Worm (Caenorhabditis elegans) whole organism, L4 larva: ENCODE measurements around the gene W05H9.4.

Source experiments
- F44E2.7 ChIP-seq: fragments of 200-800 bp; sonication (Bioruptor generic); IDR thresholded peaks from 2 replicates; pipeline ENCODE4 v2.1.2; 2022; ENCODE audit warnings: missing genetic modification characterization, missing compliant biosample characterization
- T26A8.4 ChIP-seq: fragments of 200-800 bp; sonication (Bioruptor generic); IDR thresholded peaks from 2 replicates; pipeline ENCODE4 v1.3.6; 2022; ENCODE audit warnings: missing genetic modification characterization, missing compliant biosample characterization
- Y48G9A.11 ChIP-seq: fragments of 200-800 bp; sonication (Bioruptor generic); IDR thresholded peaks from 2 replicates; pipeline ENCODE4 v1.3.6; 2022; ENCODE audit warnings: missing genetic modification reagents, missing genetic modification characterization, missing compliant biosample characterization
- ZK337.2 ChIP-seq: fragments of 200-800 bp; sonication (Bioruptor generic); IDR thresholded peaks from 2 replicates; pipeline ENCODE4 v1.3.6; 2022; ENCODE audit warnings: missing genetic modification reagents, missing genetic modification characterization, missing compliant biosample characterization
- aha-1 ChIP-seq: fragments of 150-350 bp; peaks from one replicate; lab custom pipeline; 2014; ENCODE audit warnings: missing biosample characterization, missing genetic modification characterization
- ama-1 ChIP-seq: fragments of 150-350 bp; optimal IDR thresholded peaks from 2 replicates; lab custom pipeline; 2014; ENCODE audit warnings: inconsistent platforms, mixed read lengths
- cey-2 ChIP-seq: sonication (generic microtip); optimal IDR thresholded peaks from 3 replicates; lab custom pipeline; 2017; ENCODE audit warnings: missing genetic modification characterization, mild to moderate bottlenecking, missing compliant biosample characterization, antibody characterized with exemption, borderline replicate concordance; ENCODE audit not compliant: insufficient read depth
- dmd-6 ChIP-seq: fragments of 200-800 bp; sonication (Bioruptor generic); IDR thresholded peaks from 2 replicates; pipeline ENCODE4 v1.3.6; 2022; ENCODE audit warnings: missing genetic modification reagents, missing genetic modification characterization, missing compliant biosample characterization
- dmd-9 ChIP-seq: fragments of 200-800 bp; sonication (Bioruptor generic); IDR thresholded peaks from 2 replicates; pipeline ENCODE4 v1.3.6; 2022; ENCODE audit warnings: missing genetic modification reagents, missing genetic modification characterization, missing compliant biosample characterization
- fkh-10 ChIP-seq: fragments of 150-350 bp; optimal IDR thresholded peaks from 2 replicates; lab custom pipeline; 2014; ENCODE audit warnings: missing biosample characterization, missing genetic modification reagents, missing genetic modification characterization
- gei-8 ChIP-seq: fragments of 200-800 bp; sonication (Bioruptor generic); optimal IDR thresholded peaks from 2 replicates; lab custom pipeline; 2018; ENCODE audit warnings: mild to moderate bottlenecking, missing genetic modification characterization, missing compliant biosample characterization
- hlh-11 ChIP-seq: fragments of 200-800 bp; sonication (Bioruptor generic); optimal IDR thresholded peaks from 2 replicates; lab custom pipeline; 2018; ENCODE audit warnings: mild to moderate bottlenecking, missing genetic modification characterization, missing compliant biosample characterization
- hlh-30 ChIP-seq: sonication (generic microtip); optimal IDR thresholded peaks from 2 replicates; lab custom pipeline; 2017; ENCODE audit warnings: antibody characterized with exemption, mild to moderate bottlenecking, missing genetic modification characterization, missing compliant biosample characterization; ENCODE audit not compliant: insufficient read depth
- hmg-1.1 ChIP-seq: fragments of 200-800 bp; sonication (Bioruptor generic); IDR thresholded peaks from 2 replicates; pipeline ENCODE4 v1.3.6; 2022; ENCODE audit warnings: missing genetic modification reagents, missing genetic modification characterization, missing compliant biosample characterization
- lim-7 ChIP-seq: fragments of 200-800 bp; sonication (Bioruptor generic); IDR thresholded peaks from 2 replicates; pipeline ENCODE4 v1.3.6; 2022; ENCODE audit warnings: missing genetic modification characterization, missing compliant biosample characterization
- lin-1 ChIP-seq: fragments of 200-800 bp; sonication (Bioruptor generic); IDR thresholded peaks from 2 replicates; pipeline ENCODE4 v1.3.6; 2022; ENCODE audit warnings: missing genetic modification reagents, missing genetic modification characterization, missing compliant biosample characterization
- lin-15B ChIP-seq: fragments of 150-350 bp; sonication (generic microtip); optimal IDR thresholded peaks from 3 replicates; lab custom pipeline; 2014; ENCODE audit warnings: missing biosample characterization, missing genetic modification characterization
- lin-29 ChIP-seq: fragments of 200-800 bp; sonication (Bioruptor generic); IDR thresholded peaks from 2 replicates; pipeline ENCODE4 v1.3.6; 2022; ENCODE audit warnings: missing genetic modification reagents, missing genetic modification characterization, missing compliant biosample characterization
- mdl-1 ChIP-seq, 2 experiments: fragments of 150-350 bp in 1 of 2; sonication (generic microtip) in 1 of 2; optimal IDR thresholded peaks; 2 replicates each; lab custom pipeline; 2014 to 2017; ENCODE audit warnings: missing biosample characterization in 2 of 2, missing genetic modification characterization in 2 of 2
- mep-1 ChIP-seq: fragments of 150-350 bp; sonication (generic microtip); optimal IDR thresholded peaks from 3 replicates; lab custom pipeline; 2014; ENCODE audit warnings: missing biosample characterization, missing genetic modification characterization
- mes-2 ChIP-seq: sonication (generic microtip); optimal IDR thresholded peaks from 2 replicates; lab custom pipeline; 2016; ENCODE audit warnings: missing genotype, mild to moderate bottlenecking, missing genetic modification characterization, missing compliant biosample characterization; ENCODE audit not compliant: poor library complexity, severe bottlenecking
- mxl-3 ChIP-seq: fragments of 200-800 bp; sonication (Bioruptor generic); optimal IDR thresholded peaks from 2 replicates; lab custom pipeline; 2018; ENCODE audit warnings: mild to moderate bottlenecking, missing genetic modification characterization, missing compliant biosample characterization
- nhr-102 ChIP-seq: sonication (generic microtip); optimal IDR thresholded peaks from 2 replicates; lab custom pipeline; 2016; ENCODE audit warnings: mild to moderate bottlenecking, missing genetic modification characterization, moderate library complexity, missing compliant biosample characterization
- nhr-42 ChIP-seq: fragments of 200-800 bp; sonication (Bioruptor generic); IDR thresholded peaks from 2 replicates; pipeline ENCODE4 v1.3.6; 2022; ENCODE audit warnings: missing genetic modification characterization, missing compliant biosample characterization
- nhr-6 ChIP-seq: fragments of 150-350 bp; optimal IDR thresholded peaks from 2 replicates; lab custom pipeline; 2014; ENCODE audit warnings: missing biosample characterization, missing genetic modification characterization
- nhr-77 ChIP-seq: fragments of 150-350 bp; optimal IDR thresholded peaks from 2 replicates; lab custom pipeline; 2014; ENCODE audit warnings: missing biosample characterization, missing genetic modification characterization
- pha-4 ChIP-seq, 2 experiments: fragments of 150-350 bp in 1 of 2; fragments of 200-800 bp in 1 of 2; sonication (Bioruptor generic) in 1 of 2; IDR thresholded peaks in 1 of 2; optimal IDR thresholded peaks in 1 of 2; 2 replicates each; pipeline versions ENCODE4 v1.3.6 to Lab custom; 2014 to 2022; ENCODE audit warnings: missing genetic modification characterization in 2 of 2, missing genetic modification reagents in 2 of 2, missing biosample characterization in 1 of 2, missing compliant biosample characterization in 1 of 2
- php-3 ChIP-seq: fragments of 200-800 bp; sonication (Bioruptor generic); IDR thresholded peaks from 2 replicates; pipeline ENCODE4 v1.3.6; 2022; ENCODE audit warnings: missing genetic modification reagents, missing genetic modification characterization, missing compliant biosample characterization
- rbr-2 ChIP-seq: sonication (generic microtip); optimal IDR thresholded peaks from 2 replicates; lab custom pipeline; 2016; ENCODE audit warnings: missing genotype, missing genetic modification characterization, missing compliant biosample characterization
- sdz-12 ChIP-seq: fragments of 200-800 bp; sonication (Bioruptor generic); optimal IDR thresholded peaks from 2 replicates; lab custom pipeline; 2018; ENCODE audit warnings: mild to moderate bottlenecking, missing genetic modification characterization, missing compliant biosample characterization
- set-16 ChIP-seq: fragments of 200-800 bp; sonication (Bioruptor generic); IDR thresholded peaks from 2 replicates; pipeline ENCODE4 v1.3.6; 2022; ENCODE audit warnings: missing genetic modification reagents, missing genetic modification characterization, missing compliant biosample characterization
- snpc-1.2 ChIP-seq: fragments of 200-800 bp; sonication (Bioruptor generic); IDR thresholded peaks from 2 replicates; pipeline ENCODE4 v1.3.6; 2022; ENCODE audit warnings: missing genetic modification reagents, missing genetic modification characterization, missing compliant biosample characterization
- snpc-4 ChIP-seq: fragments of 150-350 bp; optimal IDR thresholded peaks from 2 replicates; lab custom pipeline; 2014; ENCODE audit warnings: missing biosample characterization, missing genetic modification characterization
- tag-97 ChIP-seq: fragments of 200-800 bp; sonication (Bioruptor generic); IDR thresholded peaks from 2 replicates; pipeline ENCODE4 v1.3.6; 2022; ENCODE audit warnings: missing genetic modification characterization, missing compliant biosample characterization
- tra-1 ChIP-seq: fragments of 200-800 bp; sonication (Bioruptor generic); IDR thresholded peaks from 2 replicates; pipeline ENCODE4 v1.3.6; 2022; ENCODE audit warnings: missing genetic modification reagents, missing genetic modification characterization, missing compliant biosample characterization
- vab-7 ChIP-seq: fragments of 200-800 bp; sonication (Bioruptor generic); IDR thresholded peaks from 2 replicates; pipeline ENCODE4 v1.3.6; 2022; ENCODE audit warnings: missing genetic modification reagents, missing genetic modification characterization, missing compliant biosample characterization
- zag-1 ChIP-seq: fragments of 150-350 bp; optimal IDR thresholded peaks from 2 replicates; lab custom pipeline; 2014; ENCODE audit warnings: missing biosample characterization, missing genetic modification characterization
- zfp-2 ChIP-seq: sonication (generic microtip); optimal IDR thresholded peaks from 2 replicates; lab custom pipeline; 2016; ENCODE audit warnings: mild to moderate bottlenecking, missing genetic modification characterization, missing compliant biosample characterization
- zip-2 ChIP-seq: fragments of 150-350 bp; optimal IDR thresholded peaks from 2 replicates; lab custom pipeline; 2014; ENCODE audit warnings: missing biosample characterization, missing genetic modification characterization
- ztf-11 ChIP-seq: fragments of 150-350 bp; optimal IDR thresholded peaks from 2 replicates; lab custom pipeline; 2014; ENCODE audit warnings: missing biosample characterization, missing genetic modification characterization
- ztf-7 ChIP-seq: fragments of 150-350 bp; optimal IDR thresholded peaks from 2 replicates; lab custom pipeline; 2014; ENCODE audit warnings: missing biosample characterization, missing genetic modification characterization

W05H9.4 gene

DNA sequence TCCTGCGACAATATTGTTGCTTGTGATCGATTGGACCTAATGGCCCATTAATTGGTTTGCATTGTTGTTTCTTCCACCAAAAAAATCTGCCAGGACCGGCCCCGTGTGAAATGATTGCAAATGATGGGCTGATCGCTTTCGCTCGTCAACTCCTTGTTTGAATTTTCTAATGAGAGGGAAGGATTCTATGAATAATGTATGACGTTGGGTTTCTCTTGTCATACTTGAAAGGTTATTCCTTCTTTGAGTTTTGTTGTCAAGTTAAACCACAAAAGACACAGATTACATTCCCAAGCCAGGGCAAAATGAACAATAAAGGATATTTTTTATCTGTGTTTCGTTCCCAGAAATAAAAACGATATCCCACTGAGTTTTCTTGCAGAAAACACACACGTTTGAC, 13.3 kb downstream of the W05H9.4 start:
- no peak for TF ChIP-seq ztf-11 (tag; lab: Kevin White, UChicago)
- TF ChIP-seq aha-1 (tag; lab: Kevin White, UChicago): peak; percentile 95

DNA sequence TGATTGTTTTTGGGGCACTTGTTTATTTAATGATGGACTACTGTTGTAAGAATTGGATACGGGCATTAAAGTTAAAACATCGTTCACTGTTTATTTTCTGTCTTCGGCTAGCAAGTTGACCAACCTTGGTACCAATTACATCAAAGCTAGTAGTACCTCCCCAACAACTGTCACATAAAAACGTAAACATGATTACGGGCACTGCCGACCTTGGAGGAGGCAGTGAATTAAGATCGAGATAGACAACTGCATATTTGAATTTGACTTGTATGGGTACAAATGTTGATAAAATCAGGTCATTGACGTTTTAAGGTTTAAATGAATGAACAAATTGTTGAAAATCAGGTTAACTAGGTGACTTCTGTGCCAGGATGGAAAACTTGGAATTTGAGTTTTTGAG, 13.8 kb downstream of the W05H9.4 start:
- TF ChIP-seq mep-1 (tag; lab: Kevin White, UChicago): no peak
- TF ChIP-seq lin-29 (GFP tag; lab: Robert Waterston, UW): no peak
- no peak for TF ChIP-seq fkh-10
- no peak for TF ChIP-seq php-3 (GFP tag; lab: Robert Waterston, UW)
- no peak for TF ChIP-seq T26A8.4 (GFP tag; lab: Robert Waterston, UW)
- TF ChIP-seq tra-1 (GFP tag; lab: Robert Waterston, UW): no peak
- no peak for TF ChIP-seq lin-1 (GFP tag; lab: Robert Waterston, UW)
- no peak for TF ChIP-seq pha-4 (GFP tag; IDR thresholded peaks at IDR 0.05; lab: Robert Waterston, UW)
- TF ChIP-seq pha-4 (tag; optimal IDR thresholded peaks at IDR 0.05; lab: Kevin White, UChicago): no peak
- TF ChIP-seq zag-1 (tag; lab: Kevin White, UChicago): no peak
- TF ChIP-seq nhr-42 (GFP tag; lab: Robert Waterston, UW): no peak
- TF ChIP-seq dmd-6 (GFP tag; lab: Robert Waterston, UW): no peak

DNA sequence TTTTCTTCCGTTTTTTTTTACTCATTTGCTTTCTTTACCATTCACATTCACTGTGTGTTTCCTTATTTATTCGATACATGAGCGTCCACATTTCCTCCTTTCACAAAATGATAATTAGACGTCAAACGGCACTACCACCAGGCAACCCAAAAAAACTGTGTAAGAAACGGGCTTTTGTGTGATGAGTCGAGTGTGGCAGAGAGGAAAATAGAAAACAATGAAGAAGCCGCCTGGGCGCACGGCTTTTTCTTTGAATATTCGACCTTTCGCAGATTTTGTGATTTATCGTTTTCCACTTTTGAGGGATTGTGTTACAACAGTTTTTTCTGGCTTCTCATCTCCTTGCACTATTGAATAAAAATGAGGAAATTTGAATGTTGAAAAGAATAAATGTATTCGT, 14.8 kb downstream of the W05H9.4 start:
- TF ChIP-seq ztf-7 (tag; lab: Kevin White, UChicago) (no peak), aha-1 (tag; lab: Kevin White, UChicago) (peak; percentile 82), zfp-2 (tag; lab: Kevin White, UChicago) (no peak)

DNA sequence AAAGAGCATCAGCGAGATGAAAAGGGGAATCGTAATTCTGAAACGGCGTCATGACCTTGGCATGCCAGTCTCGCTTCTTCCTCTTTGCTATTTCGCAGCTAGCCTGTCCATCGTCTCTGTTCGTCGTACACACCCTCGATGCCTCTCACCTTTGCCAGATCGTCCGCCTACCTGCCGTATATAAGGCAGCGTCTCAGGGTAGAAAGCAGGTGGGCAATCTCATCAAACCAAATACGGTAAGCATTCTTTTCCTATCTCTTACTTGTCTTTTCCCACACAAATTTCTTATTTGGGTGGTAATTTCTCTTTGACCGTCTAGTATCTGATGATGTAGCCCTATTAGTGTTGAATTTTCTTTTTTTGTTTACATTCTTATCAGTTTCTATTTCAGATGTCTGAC, 16.2 kb downstream of the W05H9.4 start, which contains the start of gene col-166:
TSS of gene col-166 (plus strand) at position 392 of the 400 bp plus-strand sequence.
- TF ChIP-seq mdl-1 (tag; optimal IDR thresholded peaks at IDR 0.05; lab: Kevin White, UChicago) (peak in 1 of 2 experiments; percentile 6), rbr-2 (tag; lab: Kevin White, UChicago) (peak; percentile 11), mxl-3 (GFP tag; lab: Kevin White, UChicago) (peak; percentile 22), lim-7 (0 out of 2 replicates have a peak, but pooled peaks have one; percentile 20), ama-1 (peak; percentile 75), dmd-9 (GFP tag; lab: Robert Waterston, UW) (no peak), mep-1 (tag; lab: Kevin White, UChicago) (peak; percentile 32), hlh-11 (tag; lab: Kevin White, UChicago) (peak; percentile 41), sdz-12 (GFP tag; lab: Kevin White, UChicago) (no peak), zip-2 (tag; lab: Kevin White, UChicago) (no peak)

DNA sequence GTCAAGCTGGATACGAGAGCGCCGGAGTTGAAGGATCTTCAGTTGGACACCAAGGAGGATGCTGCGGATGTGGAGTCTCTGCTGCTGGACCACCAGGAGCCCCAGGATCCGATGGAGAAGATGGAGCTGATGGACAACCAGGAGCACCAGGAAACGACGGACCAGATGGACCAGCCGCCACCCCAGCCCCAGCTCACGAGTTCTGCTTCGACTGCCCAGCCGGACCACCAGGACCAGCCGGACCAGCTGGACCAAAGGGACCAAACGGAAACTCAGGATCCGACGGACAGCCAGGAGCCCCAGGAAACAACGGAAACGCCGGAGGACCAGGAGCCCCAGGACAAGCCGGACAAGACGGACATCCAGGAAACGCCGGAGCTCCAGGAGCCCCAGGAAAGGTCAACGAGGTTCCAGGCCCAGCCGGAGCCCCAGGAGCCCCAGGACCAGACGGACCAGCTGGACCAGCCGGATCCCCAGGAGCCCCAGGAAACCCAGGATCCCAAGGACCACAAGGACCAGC, 16.9 kb downstream of the W05H9.4 start:
- TF ChIP-seq set-16: peak; percentile 95

DNA sequence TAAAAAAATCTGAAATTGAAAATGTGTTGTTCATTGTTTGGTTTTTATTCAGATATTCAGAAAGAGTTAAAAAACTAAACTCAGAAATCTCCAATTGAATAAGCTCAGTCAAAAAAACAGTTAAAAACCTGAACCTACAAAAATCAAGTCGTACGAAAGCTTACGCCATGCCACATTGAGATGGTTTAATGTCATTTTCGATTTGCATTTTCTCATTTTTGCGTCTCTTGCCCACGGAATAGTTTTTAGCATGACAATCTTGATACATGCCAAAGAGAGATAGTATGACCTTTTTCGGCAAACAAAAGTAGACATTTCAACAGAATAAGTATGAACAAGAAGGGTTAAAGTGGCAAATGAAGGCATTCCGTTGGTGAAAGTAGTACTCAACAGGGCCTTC, 17.6 kb downstream of the W05H9.4 start:
- TF ChIP-seq F44E2.7 (GFP tag; lab: Robert Waterston, UW) (no peak), ZK337.2 (no peak), mep-1 (tag; lab: Kevin White, UChicago) (peak; percentile 67), snpc-4 (tag; lab: Kevin White, UChicago) (no peak), tag-97 (GFP tag; lab: Robert Waterston, UW) (no peak), Y48G9A.11 (GFP tag; lab: Robert Waterston, UW) (no peak), lin-1 (GFP tag; lab: Robert Waterston, UW) (no peak), hlh-30 (no peak), nhr-6 (no peak), cey-2 (tag; lab: Kevin White, UChicago) (no peak), sdz-12 (GFP tag; lab: Kevin White, UChicago) (no peak), fkh-10 (no peak), lin-15B (tag; lab: Kevin White, UChicago) (no peak), nhr-102 (tag; lab: Kevin White, UChicago) (no peak), ama-1 (peak; percentile 82), vab-7 (no peak), nhr-77 (tag; lab: Kevin White, UChicago) (no peak), mes-2 (tag; lab: Kevin White, UChicago) (peak; percentile 43), snpc-1.2 (GFP tag; lab: Robert Waterston, UW) (no peak), T26A8.4 (GFP tag; lab: Robert Waterston, UW) (no peak), hmg-1.1 (GFP tag; lab: Robert Waterston, UW) (no peak), gei-8 (no peak)
